Fruit fly (Drosophila melanogaster) whole organism, pupa: ENCODE results near the gene UQCR-C2.

ENCODE experiments used
- CG10348 ChIP-seq: fragments of 200-800 bp; sonication (Bioruptor generic); IDR thresholded peaks from 2 replicates; pipeline ENCODE4 v1.3.6; 2022; ENCODE audit warnings: missing biosample characterization, missing genetic modification characterization
- CG8159 ChIP-seq: fragments of 200-800 bp; sonication (Bioruptor generic); optimal IDR thresholded peaks from 3 replicates; lab custom pipeline; 2018; ENCODE audit warnings: missing biosample characterization, mild to moderate bottlenecking, missing genetic modification characterization, moderate library complexity
- CG8301 ChIP-seq: fragments of 200-800 bp; sonication (Bioruptor generic); optimal IDR thresholded peaks from 2 replicates; lab custom pipeline; 2018; ENCODE audit warnings: missing biosample characterization, mild to moderate bottlenecking, missing genetic modification characterization

DNA sequence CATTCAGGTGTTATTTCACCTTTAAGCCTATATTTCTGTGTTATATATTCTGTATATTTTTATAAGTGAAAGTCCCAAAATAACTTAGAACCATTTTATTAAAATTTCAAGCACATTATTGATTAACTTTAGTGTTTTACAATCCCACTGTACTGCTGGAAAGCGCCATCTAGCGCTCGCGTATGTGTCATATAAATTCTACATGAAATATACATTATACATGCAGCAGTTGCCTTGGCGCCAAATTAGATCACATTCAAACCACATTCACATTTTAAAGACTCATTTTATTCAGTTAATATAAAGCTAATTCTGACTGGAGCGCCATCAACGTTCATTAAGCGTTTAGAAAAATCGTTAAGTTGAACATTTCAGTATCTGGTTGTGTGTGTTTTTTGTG lies 20.6 kb upstream of the UQCR-C2 start:
- TF ChIP-seq CG10348 (GFP tag; lab: Robert Waterston, UW) (no peak), CG8301 (tag; lab: Kevin White, UChicago) (no peak), CG8159 (tag; lab: Kevin White, UChicago) (no peak)
